Worm (Caenorhabditis elegans): ENCODE data around the gene C08B6.3.

DNA sequence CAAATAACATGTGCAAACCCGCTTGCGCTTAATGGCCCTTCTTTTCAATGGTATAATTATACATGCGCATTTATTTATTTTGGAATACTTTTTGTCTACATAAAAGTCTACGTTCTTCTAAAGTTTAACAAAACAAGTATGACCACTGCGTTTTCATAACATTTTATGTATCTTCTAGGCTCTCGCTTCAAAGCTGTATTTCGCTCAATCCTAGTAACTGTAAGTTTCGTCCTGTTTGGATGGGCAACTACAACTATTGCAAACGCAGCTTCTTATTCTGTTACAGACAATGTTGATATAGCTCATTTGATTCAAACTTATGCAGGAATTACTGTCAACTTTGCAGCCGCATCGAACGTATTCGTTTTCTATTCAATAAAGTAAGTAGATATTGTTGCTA, 37.6 kb upstream of the C08B6.3 start, which contains the start of gene srsx-27:
- no peak for TF ChIP-seq W03F9.2 (tag; optimal IDR thresholded peaks at IDR 0.05)
- TF ChIP-seq dao-5 (tag; optimal IDR thresholded peaks at IDR 0.05) = no peak

Measured in whole organism, L4/young adult.